Worm (Caenorhabditis elegans) whole organism, L1 larva: ENCODE data around the gene str-86.
A peak's percentile ranks its signal among the peaks of the same experiment; 100 is the strongest.

Experiments
- C16A3.4 ChIP-seq: fragments of 150-350 bp; optimal IDR thresholded peaks from 2 replicates; lab custom pipeline; 2014; ENCODE audit warnings: missing biosample characterization, missing genetic modification characterization
- C34B4.2 ChIP-seq: sonication (generic microtip); optimal IDR thresholded peaks from 2 replicates; lab custom pipeline; 2017; ENCODE audit warnings: mild to moderate bottlenecking, missing genetic modification characterization, missing compliant biosample characterization
- F16B12.6 ChIP-seq: fragments of 150-350 bp; optimal IDR thresholded peaks from 2 replicates; lab custom pipeline; 2014; ENCODE audit warnings: missing biosample characterization, missing genetic modification characterization
- Y116A8C.19 ChIP-seq: sonication (generic microtip); optimal IDR thresholded peaks from 2 replicates; lab custom pipeline; 2016; ENCODE audit warnings: missing compliant biosample characterization, missing genetic modification characterization, borderline replicate concordance
- aha-1 ChIP-seq: fragments of 150-350 bp; optimal IDR thresholded peaks from 2 replicates; lab custom pipeline; 2014; ENCODE audit warnings: missing biosample characterization, missing genetic modification characterization
- alr-1 ChIP-seq: fragments of 200-800 bp; sonication (Bioruptor generic); optimal IDR thresholded peaks from 2 replicates; lab custom pipeline; 2018; ENCODE audit warnings: borderline replicate concordance, mild to moderate bottlenecking, missing genetic modification characterization, missing compliant biosample characterization
- ama-1 ChIP-seq: fragments of 150-350 bp; optimal IDR thresholded peaks from 2 replicates; lab custom pipeline; 2014
- blmp-1 ChIP-seq: fragments of 150-350 bp; optimal IDR thresholded peaks from 2 replicates; lab custom pipeline; 2014; ENCODE audit warnings: missing biosample characterization, missing genetic modification characterization
- ceh-88 ChIP-seq: fragments of 200-800 bp; sonication (Bioruptor generic); IDR thresholded peaks from 2 replicates; pipeline ENCODE4 v1.3.6; 2022; ENCODE audit warnings: missing genetic modification characterization, missing compliant biosample characterization
- ces-1 ChIP-seq: fragments of 150-350 bp; optimal IDR thresholded peaks from 2 replicates; lab custom pipeline; 2014; ENCODE audit warnings: missing biosample characterization, missing genetic modification reagents, missing genetic modification characterization
- efl-3 ChIP-seq: fragments of 200-800 bp; sonication (Bioruptor generic); optimal IDR thresholded peaks from 2 replicates; lab custom pipeline; 2018; ENCODE audit warnings: mild to moderate bottlenecking, missing genetic modification characterization, missing compliant biosample characterization
- egl-13 ChIP-seq: sonication (generic microtip); optimal IDR thresholded peaks from 2 replicates; lab custom pipeline; 2016; ENCODE audit warnings: missing genotype, missing genetic modification reagents, missing genetic modification characterization, missing compliant biosample characterization
- egl-27 ChIP-seq, 2 experiments: fragments of 150-350 bp in 1 of 2; sonication (generic microtip); optimal IDR thresholded peaks; 3 replicates each; lab custom pipeline; 2017 to 2018; ENCODE audit warnings: missing biosample characterization in 2 of 2, missing genetic modification characterization in 2 of 2, missing genetic modification reagents in 2 of 2
- elt-3 ChIP-seq, 6 experiments: fragments of 150-350 bp in 1 of 6; sonication (generic microtip); optimal IDR thresholded peaks; 2 replicates each; lab custom pipeline; 2017 to 2018; ENCODE audit warnings: missing biosample characterization in 6 of 6, missing genetic modification characterization in 6 of 6, inconsistent platforms in 1 of 6
- ets-5 ChIP-seq: fragments of 200-800 bp; sonication (Bioruptor generic); IDR thresholded peaks from 2 replicates; pipeline ENCODE4 v1.3.6; 2022; ENCODE audit warnings: missing genetic modification characterization, missing compliant biosample characterization
- fkh-10 ChIP-seq: sonication (generic microtip); optimal IDR thresholded peaks from 2 replicates; lab custom pipeline; 2017; ENCODE audit warnings: missing biosample characterization, missing genetic modification reagents, missing genetic modification characterization
- fkh-4 ChIP-seq: sonication (generic microtip); optimal IDR thresholded peaks from 2 replicates; lab custom pipeline; 2016; ENCODE audit warnings: missing compliant biosample characterization, missing genetic modification characterization, borderline replicate concordance
- grh-1 ChIP-seq: fragments of 200-800 bp; sonication (Bioruptor generic); IDR thresholded peaks from 2 replicates; pipeline ENCODE4 v1.3.6; 2022; ENCODE audit warnings: missing genetic modification reagents, missing genetic modification characterization, missing compliant biosample characterization
- hlh-17 ChIP-seq: fragments of 200-800 bp; sonication (Bioruptor generic); optimal IDR thresholded peaks from 2 replicates; lab custom pipeline; 2018; ENCODE audit warnings: missing genetic modification characterization, mild to moderate bottlenecking, missing compliant biosample characterization, moderate library complexity, borderline replicate concordance
- hlh-4 ChIP-seq: sonication (generic microtip); optimal IDR thresholded peaks from 2 replicates; lab custom pipeline; 2016; ENCODE audit warnings: mild to moderate bottlenecking, missing genetic modification characterization, missing compliant biosample characterization
- hpl-2 ChIP-seq: fragments of 150-350 bp; optimal IDR thresholded peaks from 2 replicates; lab custom pipeline; 2014; ENCODE audit warnings: missing biosample characterization, missing genetic modification reagents, missing genetic modification characterization
- irx-1 ChIP-seq: sonication (generic microtip); optimal IDR thresholded peaks from 2 replicates; lab custom pipeline; 2016; ENCODE audit warnings: missing genetic modification characterization, missing compliant biosample characterization
- isw-1 ChIP-seq: fragments of 200-800 bp; sonication (Bioruptor generic); IDR thresholded peaks from 2 replicates; pipeline ENCODE4 v1.3.6; 2022; ENCODE audit warnings: missing genetic modification characterization, missing compliant biosample characterization
- jun-1 ChIP-seq: fragments of 150-350 bp; optimal IDR thresholded peaks from 2 replicates; lab custom pipeline; 2014; ENCODE audit warnings: missing biosample characterization, missing genetic modification reagents, missing genetic modification characterization
- lin-15B ChIP-seq: fragments of 150-350 bp; sonication (generic microtip); optimal IDR thresholded peaks from 3 replicates; lab custom pipeline; 2014; ENCODE audit warnings: missing biosample characterization, missing genetic modification characterization
- lin-39 ChIP-seq: fragments of 150-350 bp; optimal IDR thresholded peaks from 2 replicates; lab custom pipeline; 2014; ENCODE audit warnings: missing biosample characterization, missing genetic modification reagents, missing genetic modification characterization
- lir-3 ChIP-seq: sonication (generic microtip); optimal IDR thresholded peaks from 2 replicates; lab custom pipeline; 2016; ENCODE audit warnings: mild to moderate bottlenecking, missing genetic modification characterization, moderate library complexity, missing compliant biosample characterization; ENCODE audit not compliant: poor library complexity
- lsy-2 ChIP-seq, 2 experiments: fragments of 150-350 bp; optimal IDR thresholded peaks; 2 replicates each; lab custom pipeline; 2014; ENCODE audit warnings: missing biosample characterization in 2 of 2, missing genetic modification characterization in 2 of 2
- mab-9 ChIP-seq: fragments of 200-800 bp; sonication (Bioruptor generic); IDR thresholded peaks from 2 replicates; pipeline ENCODE4 v1.3.6; 2022; ENCODE audit warnings: missing genetic modification reagents, missing genetic modification characterization, missing compliant biosample characterization
- nhr-12 ChIP-seq: sonication (generic microtip); optimal IDR thresholded peaks from 2 replicates; lab custom pipeline; 2017; ENCODE audit warnings: missing biosample characterization, missing genetic modification characterization
- nhr-19 ChIP-seq: fragments of 200-800 bp; sonication (Bioruptor generic); conservative IDR thresholded peaks from 2 replicates; pipeline ENCODE4 v1.3.6; 2022; ENCODE audit warnings: missing genetic modification characterization, missing compliant biosample characterization
- nhr-237 ChIP-seq: fragments of 150-350 bp; optimal IDR thresholded peaks from 2 replicates; lab custom pipeline; 2014; ENCODE audit warnings: missing biosample characterization, missing genetic modification characterization
- nhr-47 ChIP-seq: sonication (generic microtip); optimal IDR thresholded peaks from 2 replicates; lab custom pipeline; 2016; ENCODE audit warnings: mild to moderate bottlenecking, missing genetic modification characterization, moderate library complexity, missing compliant biosample characterization
- nhr-71 ChIP-seq: sonication (generic microtip); optimal IDR thresholded peaks from 2 replicates; lab custom pipeline; 2016; ENCODE audit warnings: mild to moderate bottlenecking, missing genetic modification characterization, moderate library complexity, missing compliant biosample characterization
- nhr-77 ChIP-seq: fragments of 150-350 bp; optimal IDR thresholded peaks from 2 replicates; lab custom pipeline; 2014; ENCODE audit warnings: missing biosample characterization, missing genetic modification characterization
- nhr-90 ChIP-seq: sonication (generic microtip); optimal IDR thresholded peaks from 2 replicates; lab custom pipeline; 2016; ENCODE audit warnings: mild to moderate bottlenecking, missing genetic modification characterization, missing compliant biosample characterization; ENCODE audit not compliant: poor library complexity
- pag-3 ChIP-seq: sonication (generic microtip); optimal IDR thresholded peaks from 2 replicates; lab custom pipeline; 2017; ENCODE audit warnings: missing genetic modification characterization, mild to moderate bottlenecking, missing compliant biosample characterization, antibody characterized with exemption, borderline replicate concordance; ENCODE audit not compliant: insufficient read depth
- pqm-1 ChIP-seq: sonication (generic microtip); optimal IDR thresholded peaks from 3 replicates; lab custom pipeline; 2017; ENCODE audit warnings: missing biosample characterization, missing genetic modification characterization
- rnt-1 ChIP-seq: sonication (generic microtip); optimal IDR thresholded peaks from 2 replicates; lab custom pipeline; 2016; ENCODE audit warnings: mild to moderate bottlenecking, missing genetic modification characterization, moderate library complexity, missing compliant biosample characterization
- snpc-4 ChIP-seq: fragments of 150-350 bp; optimal IDR thresholded peaks from 2 replicates; lab custom pipeline; 2014; ENCODE audit warnings: missing biosample characterization, missing genetic modification characterization
- sup-37 ChIP-seq: fragments of 200-800 bp; sonication (Bioruptor generic); optimal IDR thresholded peaks from 2 replicates; lab custom pipeline; 2018; ENCODE audit warnings: mild to moderate bottlenecking, missing genetic modification characterization, missing compliant biosample characterization
- swsn-7 ChIP-seq: sonication (generic microtip); optimal IDR thresholded peaks from 2 replicates; lab custom pipeline; 2016; ENCODE audit warnings: missing genetic modification characterization, missing compliant biosample characterization
- tbx-2 ChIP-seq: sonication (generic microtip); optimal IDR thresholded peaks from 2 replicates; lab custom pipeline; 2016; ENCODE audit warnings: missing genetic modification characterization, missing compliant biosample characterization
- tlp-1 ChIP-seq: fragments of 150-350 bp; optimal IDR thresholded peaks from 2 replicates; lab custom pipeline; 2014; ENCODE audit warnings: missing biosample characterization, missing genetic modification characterization
- unc-30 ChIP-seq: sonication (generic microtip); optimal IDR thresholded peaks from 2 replicates; lab custom pipeline; 2017; ENCODE audit warnings: missing biosample characterization, missing genetic modification characterization
- unc-98 ChIP-seq: fragments of 200-800 bp; sonication (Bioruptor generic); IDR thresholded peaks from 2 replicates; pipeline ENCODE4 v1.3.6; 2022; ENCODE audit warnings: missing genetic modification characterization, missing compliant biosample characterization
- xbp-1 ChIP-seq: sonication (generic microtip); optimal IDR thresholded peaks from 2 replicates; lab custom pipeline; 2016; ENCODE audit warnings: missing genetic modification characterization, missing compliant biosample characterization
- zip-4 ChIP-seq: fragments of 200-800 bp; sonication (Bioruptor generic); optimal IDR thresholded peaks from 2 replicates; lab custom pipeline; 2018; ENCODE audit warnings: mild to moderate bottlenecking, missing genetic modification characterization, moderate library complexity, missing compliant biosample characterization
- ztf-4 ChIP-seq: fragments of 150-350 bp; optimal IDR thresholded peaks from 2 replicates; lab custom pipeline; 2014; ENCODE audit warnings: missing biosample characterization, missing genetic modification characterization

str-86 gene

DNA sequence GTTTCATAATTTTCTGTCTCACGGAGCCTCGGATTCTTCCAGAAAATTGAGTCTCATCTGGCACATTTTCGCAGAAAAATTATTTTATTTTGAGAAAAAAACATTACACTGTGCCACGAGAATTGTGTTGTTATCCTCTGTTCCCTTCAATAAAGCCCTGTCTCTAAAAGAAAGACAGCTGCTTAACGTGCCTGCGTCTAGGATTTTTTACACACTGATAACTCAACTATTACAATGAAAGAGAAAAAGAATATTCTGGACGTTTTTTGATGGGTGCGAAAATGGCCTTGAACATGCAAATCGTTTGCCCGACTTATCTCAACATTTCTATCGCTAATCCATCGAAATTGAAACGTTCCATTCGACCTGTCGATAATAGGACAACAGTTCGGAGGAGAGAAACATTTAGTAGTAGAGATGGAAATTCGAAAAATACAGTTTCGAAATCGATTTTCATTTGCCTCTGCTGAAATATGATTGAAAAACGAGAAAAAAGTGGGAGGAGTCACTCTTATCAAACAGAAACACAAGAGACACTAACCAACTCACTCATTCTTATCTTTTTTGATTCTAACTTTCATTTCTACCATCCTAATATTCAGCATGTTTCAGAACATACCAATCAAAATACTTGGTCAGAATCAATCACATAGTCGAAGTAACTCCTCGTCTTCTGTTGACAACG is 46.6 kb downstream of the str-86 start (continued):
- TF ChIP-seq sup-37 (no peak), snpc-4 (tag; lab: Kevin White, UChicago) (no peak), swsn-7 (tag; lab: Kevin White, UChicago) (peak; percentile 31), Y116A8C.19 (tag; lab: Kevin White, UChicago) (no peak)

DNA sequence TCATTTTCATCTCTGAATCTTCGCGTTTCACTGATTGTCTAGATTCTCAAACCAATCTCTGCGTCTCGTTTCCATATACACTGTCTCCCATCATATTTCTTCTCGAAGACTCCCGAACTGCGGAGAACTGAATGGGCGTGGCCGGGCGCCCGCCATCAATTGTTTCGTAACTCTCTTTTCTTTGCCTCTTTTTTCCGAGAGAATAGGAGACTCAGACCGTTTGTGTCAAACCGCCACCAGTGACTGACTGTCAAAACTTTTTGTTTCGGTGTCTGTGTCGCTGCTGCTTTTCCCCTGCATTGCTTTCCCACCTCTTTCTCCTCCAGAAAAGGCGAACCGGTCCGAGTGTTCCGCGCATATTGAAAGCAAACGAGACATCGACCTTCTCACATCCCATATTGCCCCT is 47.3 kb downstream of the str-86 start, which contains the start of gene unc-23:
TSS of gene unc-23 (plus strand) at position 176 of the 406 bp plus-strand sequence.
- TF ChIP-seq unc-30 (tag; lab: Kevin White, UChicago) (no peak), mab-9 (GFP tag; lab: Robert Waterston, UW) (peak; percentile 59; the same call in 1 of the 2 replicates), hlh-17 (GFP tag; lab: Kevin White, UChicago) (no peak), nhr-71 (peak; percentile 96), xbp-1 (tag; lab: Kevin White, UChicago) (peak; percentile 63), sup-37 (peak; percentile 61), nhr-19 (peak; percentile 90), fkh-10 (GFP tag; lab: Kevin White, UChicago) (no peak), ces-1 (no peak), ets-5 (GFP tag; lab: Robert Waterston, UW) (no peak), lin-39 (tag; lab: Kevin White, UChicago) (peak; percentile 24), nhr-47 (peak; percentile 76), nhr-12 (no peak), tlp-1 (no peak), tbx-2 (peak; percentile 84), efl-3 (GFP tag; lab: Kevin White, UChicago) (no peak), zip-4 (peak; percentile 75), lsy-2 (tag; optimal IDR thresholded peaks at IDR 0.05; lab: Kevin White, UChicago) (peak; percentile 58 to 79), irx-1 (peak; percentile 55), jun-1 (peak; percentile 54), lir-3 (peak; percentile 7), fkh-4 (tag; lab: Kevin White, UChicago) (no peak), isw-1 (GFP tag; lab: Robert Waterston, UW) (peak; percentile 9; the same call in 1 of the 2 replicates), grh-1 (GFP tag; lab: Robert Waterston, UW) (peak; percentile 71), nhr-90 (tag; lab: Kevin White, UChicago) (peak; percentile 92), egl-13 (tag; lab: Kevin White, UChicago) (no peak), ztf-4 (peak; percentile 74), ama-1 (lab: Kevin White, UChicago) (no peak), F16B12.6 (tag; lab: Kevin White, UChicago) (no peak), nhr-237 (tag; lab: Kevin White, UChicago) (peak; percentile 75), egl-27 (tag; optimal IDR thresholded peaks at IDR 0.05; lab: Kevin White, UChicago) (peak in 1 of 2 experiments; percentile 8), aha-1 (tag; lab: Kevin White, UChicago) (peak; percentile 8), C16A3.4 (tag; lab: Kevin White, UChicago) (peak; percentile 73), rnt-1 (tag; lab: Kevin White, UChicago) (peak; percentile 86), alr-1 (tag; lab: Kevin White, UChicago) (no peak), nhr-77 (peak; percentile 87), pqm-1 (tag; lab: Kevin White, UChicago) (no peak), elt-3 (tag; optimal IDR thresholded peaks at IDR 0.05; lab: Kevin White, UChicago) (peak in 5 of 6 experiments; percentile 81 to 95 (median 90)), pag-3 (tag; lab: Kevin White, UChicago) (no peak), unc-98 (GFP tag; lab: Robert Waterston, UW) (no peak), lin-15B (tag; lab: Kevin White, UChicago) (no peak), swsn-7 (tag; lab: Kevin White, UChicago) (peak; percentile 90), ceh-88 (GFP tag; lab: Robert Waterston, UW) (peak; percentile 27; the same call in 1 of the 2 replicates), C34B4.2 (tag; lab: Kevin White, UChicago) (no peak), hlh-4 (tag; lab: Kevin White, UChicago) (no peak), hpl-2 (GFP tag; lab: Kevin White, UChicago) (no peak), blmp-1 (tag; lab: Kevin White, UChicago) (peak; percentile 95)
